Worm (Caenorhabditis elegans): Measurements from ENCODE around the gene Y59E1A.4.

ce11 chrX:1901480-1901879, 38.3 kb downstream of the Y59E1A.4 start:
- no peak for TF ChIP-seq nhr-237 (tag; optimal IDR thresholded peaks at IDR 0.05)
- TF ChIP-seq lin-15B (tag; optimal IDR thresholded peaks at IDR 0.05): no peak
- TF ChIP-seq nhr-12 (tag; optimal IDR thresholded peaks at IDR 0.05): no peak
- TF ChIP-seq pag-3 (tag; optimal IDR thresholded peaks at IDR 0.05; ENCODE audit: borderline replicate concordance, insufficient read depth): no peak
- no peak for TF ChIP-seq dpl-1 (GFP tag; optimal IDR thresholded peaks at IDR 0.05)
- no peak for TF ChIP-seq lin-39 (tag; optimal IDR thresholded peaks at IDR 0.05)
- TF ChIP-seq ceh-82 (tag; optimal IDR thresholded peaks at IDR 0.05): no peak
- no peak for TF ChIP-seq lsy-2 (tag; optimal IDR thresholded peaks at IDR 0.05)
